Fruit fly (Drosophila melanogaster): Measurements from ENCODE around the gene CG13640.

The CG13640 gene

dm6 chr3R:24823061-24823460 is 38.9 kb downstream of the CG13640 start:
- TF ChIP-seq EcR (GFP tag; optimal IDR thresholded peaks at IDR 0.05) (no peak), rn (GFP tag; IDR thresholded peaks at IDR 0.05) (no peak), fd96Ca (GFP tag; IDR thresholded peaks at IDR 0.05) (no peak), CG13204 (GFP tag; optimal IDR thresholded peaks at IDR 0.05) (no peak), CG17806 (tag; optimal IDR thresholded peaks at IDR 0.05) (no peak), CG32121 (GFP tag; IDR thresholded peaks at IDR 0.05) (no peak), D1 (tag; optimal IDR thresholded peaks at IDR 0.05) (no peak), CG4496 (GFP tag; IDR thresholded peaks at IDR 0.05) (no peak), CG14655 (GFP tag; optimal IDR thresholded peaks at IDR 0.05) (no peak)

dm6 chr3R:24816993-24817854 is 44.7 kb downstream of the CG13640 start, which contains the start of the genes CG5808 and Saf-B:
CG5808 (minus strand) TSS chr3R:24817007.
Saf-B (plus strand) TSS chr3R:24817464.
- 0 out of 2 replicates have a peak, but pooled peaks have one; percentile 21 for TF ChIP-seq CG32121 (GFP tag; IDR thresholded peaks at IDR 0.05)
- TF ChIP-seq CG14655 (GFP tag; optimal IDR thresholded peaks at IDR 0.05): no peak
- TF ChIP-seq Ets98B (GFP tag; IDR thresholded peaks at IDR 0.05): no peak; the same call in 1 of the 2 replicates

dm6 chr3R:24813637-24814301 is 48.2 kb downstream of the CG13640 start, which contains the start of the genes lili and CG34150:
lili (minus strand) TSS chr3R:24814012.
CG34150 (plus strand) TSS chr3R:24814262.
- peak; percentile 38; the same call in 1 of the 2 replicates for TF ChIP-seq Ets98B (GFP tag; IDR thresholded peaks at IDR 0.05)
- no peak for TF ChIP-seq CG10348 (GFP tag; IDR thresholded peaks at IDR 0.05)
- TF ChIP-seq CG8159 (tag; optimal IDR thresholded peaks at IDR 0.05): no peak
- TF ChIP-seq CG12605 (GFP tag; IDR thresholded peaks at IDR 0.05): peak; percentile 27
- no peak for TF ChIP-seq D1 (tag; optimal IDR thresholded peaks at IDR 0.05)
- TF ChIP-seq CG13204 (GFP tag; optimal IDR thresholded peaks at IDR 0.05): no peak
- TF ChIP-seq CG14655 (GFP tag; optimal IDR thresholded peaks at IDR 0.05): no peak
- TF ChIP-seq Pif1B (GFP tag; optimal IDR thresholded peaks at IDR 0.05): no peak
- no peak for TF ChIP-seq rn (GFP tag; IDR thresholded peaks at IDR 0.05)
- TF ChIP-seq CG15710 (tag; optimal IDR thresholded peaks at IDR 0.05): peak; percentile 60
- peak; percentile 38 for TF ChIP-seq CG9948 (tag; optimal IDR thresholded peaks at IDR 0.05)
- no peak for TF ChIP-seq CG34367 (tag; optimal IDR thresholded peaks at IDR 0.05)
- TF ChIP-seq CG4496 (GFP tag; IDR thresholded peaks at IDR 0.05): peak; percentile 79
- no peak for TF ChIP-seq Pif1A (GFP tag; optimal IDR thresholded peaks at IDR 0.05)
- no peak for TF ChIP-seq gl (tag; optimal IDR thresholded peaks at IDR 0.05)
- peak; percentile 28; the same call in 1 of the 2 replicates for TF ChIP-seq CG32121 (GFP tag; IDR thresholded peaks at IDR 0.05)
- TF ChIP-seq Snoo (tag; optimal IDR thresholded peaks at IDR 0.05): peak; percentile 31
- peak; percentile 39 for TF ChIP-seq CG17806 (tag; optimal IDR thresholded peaks at IDR 0.05)
- no peak for TF ChIP-seq CG8301 (tag; optimal IDR thresholded peaks at IDR 0.05)
- TF ChIP-seq fd96Ca (GFP tag; IDR thresholded peaks at IDR 0.05): no peak
- peak; percentile 22 for TF ChIP-seq EcR (GFP tag; optimal IDR thresholded peaks at IDR 0.05)

- TF ChIP-seq gl (tag; optimal IDR thresholded peaks at IDR 0.05) (no peak), CG8301 (tag; optimal IDR thresholded peaks at IDR 0.05) (no peak), CG12605 (GFP tag; IDR thresholded peaks at IDR 0.05) (peak; percentile 64), rn (GFP tag; IDR thresholded peaks at IDR 0.05) (no peak)
Measured at dm6 chr3R:24812987-24813636, 48.9 kb downstream of the CG13640 start.

dm6 chr3R:24812394-24812793 is 49.6 kb downstream of the CG13640 start:
- TF ChIP-seq CG32121 (GFP tag; IDR thresholded peaks at IDR 0.05) (no peak), Snoo (tag; optimal IDR thresholded peaks at IDR 0.05) (no peak), CG10348 (GFP tag; IDR thresholded peaks at IDR 0.05) (no peak), CG13204 (GFP tag; optimal IDR thresholded peaks at IDR 0.05) (no peak), CG8301 (tag; optimal IDR thresholded peaks at IDR 0.05) (no peak), CG15710 (tag; optimal IDR thresholded peaks at IDR 0.05) (no peak), CG8159 (tag; optimal IDR thresholded peaks at IDR 0.05) (no peak), CG9948 (tag; optimal IDR thresholded peaks at IDR 0.05) (no peak), Pif1A (GFP tag; optimal IDR thresholded peaks at IDR 0.05) (no peak), D1 (tag; optimal IDR thresholded peaks at IDR 0.05) (no peak)

Data from whole organism, pupa.